Worm (Caenorhabditis elegans) whole organism, midembryonic: Measurements from ENCODE around the gene enri-2.

Experiments used
- T22C8.4 ChIP-seq: fragments of 200-800 bp; sonication (Bioruptor generic); IDR thresholded peaks from 2 replicates; pipeline ENCODE4 v1.3.6; 2022; ENCODE audit warnings: missing genetic modification characterization, missing compliant biosample characterization
- med-1 ChIP-seq: sonication (generic microtip); optimal IDR thresholded peaks from 2 replicates; lab custom pipeline; 2017; ENCODE audit warnings: missing genetic modification characterization, mild to moderate bottlenecking, missing compliant biosample characterization, antibody characterized with exemption, missing genetic modification reagents; ENCODE audit not compliant: insufficient read depth
- ref-1 ChIP-seq: fragments of 200-800 bp; sonication (Bioruptor generic); conservative IDR thresholded peaks from 2 replicates; pipeline ENCODE4 v1.3.6; 2022; ENCODE audit warnings: missing genetic modification reagents, missing genetic modification characterization, missing compliant biosample characterization
- ztf-23 ChIP-seq: fragments of 200-800 bp; sonication (Bioruptor generic); IDR thresholded peaks from 2 replicates; pipeline ENCODE4 v1.3.6; 2022; ENCODE audit warnings: missing genetic modification reagents, missing genetic modification characterization, missing compliant biosample characterization
- ztf-29 ChIP-seq: fragments of 200-800 bp; sonication (Bioruptor generic); IDR thresholded peaks from 2 replicates; pipeline ENCODE4 v1.3.6; 2022; ENCODE audit warnings: missing genetic modification reagents, missing genetic modification characterization, missing compliant biosample characterization

DNA sequence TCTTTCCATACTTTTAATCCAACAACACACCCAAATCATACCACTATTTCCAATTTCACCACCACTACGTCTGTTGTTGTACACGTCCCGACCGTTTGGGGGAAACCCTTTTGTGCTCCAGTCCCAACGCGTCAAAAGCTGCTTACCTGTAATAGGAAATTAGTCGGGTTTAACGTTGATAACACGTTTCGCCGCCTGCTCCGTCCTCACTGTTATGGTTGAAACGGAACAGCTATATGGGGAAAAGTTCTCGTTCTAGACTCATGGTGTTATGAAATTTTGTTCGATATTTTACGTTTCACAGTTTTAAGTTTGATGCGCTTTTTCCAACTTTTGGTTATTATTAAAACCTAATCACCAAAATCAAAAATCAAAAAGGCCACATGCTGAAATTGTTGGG, 9.7 kb upstream of the enri-2 start:
- TF ChIP-seq T22C8.4 (GFP tag; lab: Robert Waterston, UW) (no peak), ztf-29 (GFP tag; lab: Robert Waterston, UW) (no peak), ref-1 (no peak), med-1 (no peak), ztf-23 (GFP tag; lab: Robert Waterston, UW) (no peak)
